Worm (Caenorhabditis elegans): ENCODE data around the gene ipla-3.

Gene ipla-3

DNA sequence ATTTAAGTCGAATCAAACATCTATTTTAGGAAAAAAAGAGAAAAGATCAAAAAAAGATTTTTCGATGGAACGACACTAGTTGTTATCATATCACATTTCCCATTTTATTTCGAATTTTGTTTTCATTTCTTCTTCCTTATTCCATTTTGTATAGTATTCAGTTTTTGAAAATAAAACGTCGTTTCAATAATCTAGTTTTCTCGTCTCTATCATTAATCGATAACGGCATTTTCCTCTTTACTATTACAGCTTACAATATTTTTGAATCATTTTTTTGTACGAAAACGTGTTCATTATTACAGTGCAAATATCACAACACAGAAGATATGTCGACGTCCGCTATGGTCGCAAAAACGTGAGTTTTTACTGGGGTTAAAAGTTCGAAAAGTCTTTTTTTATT lies 15.5 kb downstream of the ipla-3 start, which contains the start of gene Y44A6C.1:
Gene Y44A6C.1 (plus strand): TSS at position 301 of the 400 bp plus-strand sequence.
- TF ChIP-seq pha-4 (tag; optimal IDR thresholded peaks at IDR 0.05): no peak
- no peak for TF ChIP-seq F23B12.7 (tag; optimal IDR thresholded peaks at IDR 0.05; ENCODE audit: insufficient read depth)
- no peak for TF ChIP-seq rpc-1 (optimal IDR thresholded peaks at IDR 0.05)
- TF ChIP-seq rpc-1 (tag; optimal IDR thresholded peaks at IDR 0.05): no peak
- no peak for TF ChIP-seq aptf-3 (GFP tag; IDR thresholded peaks at IDR 0.05)
- no peak for TF ChIP-seq repo-1 (tag; optimal IDR thresholded peaks at IDR 0.05)
- TF ChIP-seq T07F8.4 (tag; optimal IDR thresholded peaks at IDR 0.05): no peak
- no peak for TF ChIP-seq lin-54 (GFP tag; optimal IDR thresholded peaks at IDR 0.05)
- no peak for TF ChIP-seq fkh-3 (tag; optimal IDR thresholded peaks at IDR 0.05)
- TF ChIP-seq zim-3 (tag; optimal IDR thresholded peaks at IDR 0.05): no peak
- no peak for TF ChIP-seq egrh-3 (GFP tag; IDR thresholded peaks at IDR 0.05)
- no peak for TF ChIP-seq hmg-20 (GFP tag; IDR thresholded peaks at IDR 0.05)

DNA sequence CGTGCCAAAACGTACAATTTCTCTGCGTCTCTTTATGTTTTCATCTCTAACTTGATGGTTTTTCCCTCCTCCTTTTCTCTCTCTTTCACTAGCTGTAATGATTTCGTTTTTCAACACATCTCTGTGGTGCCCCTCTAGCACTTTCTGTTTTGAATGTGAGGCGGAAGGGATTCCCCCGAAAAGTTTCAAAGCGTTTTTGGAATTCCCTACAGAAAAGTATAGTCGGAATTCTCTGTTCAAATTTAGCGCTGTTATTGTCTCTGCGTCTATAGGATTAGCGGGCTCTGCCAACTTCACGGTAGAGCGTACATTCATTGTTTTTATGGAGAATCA lies 16.1 kb downstream of the ipla-3 start:
- TF ChIP-seq hlh-12 (tag; optimal IDR thresholded peaks at IDR 0.05): no peak
- 0 out of 2 replicates have a peak, but pooled peaks have one; percentile 8 for TF ChIP-seq zfh-2 (GFP tag; conservative IDR thresholded peaks at IDR 0.05)
- peak; percentile 13 for TF ChIP-seq attf-5 (GFP tag; optimal IDR thresholded peaks at IDR 0.05)
- peak; percentile 26 for TF ChIP-seq K12H6.12 (tag; optimal IDR thresholded peaks at IDR 0.05)
- no peak for TF ChIP-seq atf-7 (tag; optimal IDR thresholded peaks at IDR 0.05)
- TF ChIP-seq K11D2.4 (GFP tag; IDR thresholded peaks at IDR 0.05): 0 out of 2 replicates have a peak, but pooled peaks have one; percentile 21
- 0 out of 2 replicates have a peak, but pooled peaks have one; percentile 21 for TF ChIP-seq cebp-1 (GFP tag; IDR thresholded peaks at IDR 0.05)
- peak; percentile 52 for TF ChIP-seq cebp-1 (tag; optimal IDR thresholded peaks at IDR 0.05)
- peak; percentile 46 for TF ChIP-seq ama-1 (optimal IDR thresholded peaks at IDR 0.05)
- TF ChIP-seq ama-1 (GFP tag; optimal IDR thresholded peaks at IDR 0.05): no peak

DNA sequence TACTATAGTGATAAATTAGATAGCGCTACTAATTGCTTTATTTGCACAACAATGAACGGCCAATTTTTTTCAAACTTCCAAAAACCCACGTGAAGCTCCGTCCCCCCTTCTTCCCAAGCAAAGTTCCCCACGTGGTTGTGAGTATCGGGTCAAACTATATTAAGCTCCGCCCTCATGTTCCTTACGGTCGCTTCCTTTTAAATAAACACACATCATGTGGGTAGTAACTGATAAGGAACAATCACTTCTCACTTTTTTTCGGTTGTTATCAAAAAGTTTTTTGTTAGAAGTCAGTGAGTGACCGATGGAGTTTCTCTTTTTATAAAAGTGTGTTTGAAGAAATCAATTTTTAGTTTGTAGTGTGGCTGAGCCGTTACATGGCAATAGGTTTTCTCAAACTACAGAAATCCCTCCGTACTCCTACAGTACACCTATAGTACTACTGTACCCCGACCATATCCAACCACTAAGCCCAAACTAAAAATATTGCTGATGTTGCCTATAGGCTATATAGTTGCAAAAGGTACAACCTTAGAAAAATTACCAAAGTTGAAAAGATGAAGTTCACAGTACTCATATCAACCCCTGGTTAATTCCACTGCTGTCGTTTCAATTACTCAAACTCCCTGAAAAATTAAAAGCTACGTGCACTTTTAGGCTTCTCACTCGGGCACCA lies 16.6 kb downstream of the ipla-3 start:
- TF ChIP-seq dpl-1 (GFP tag; optimal IDR thresholded peaks at IDR 0.05): no peak
- peak; percentile 5 for TF ChIP-seq unc-62 (GFP tag; optimal IDR thresholded peaks at IDR 0.05)
- 0 out of 2 replicates have a peak, but pooled peaks have one; percentile 7 for TF ChIP-seq pbrm-1 (GFP tag; IDR thresholded peaks at IDR 0.05)
- no peak for TF ChIP-seq ceh-91 (GFP tag; IDR thresholded peaks at IDR 0.05)
- TF ChIP-seq egl-44 (GFP tag; IDR thresholded peaks at IDR 0.05): peak; percentile 57; the same call in 1 of the 2 replicates
- no peak for TF ChIP-seq F55B11.4 (tag; optimal IDR thresholded peaks at IDR 0.05; ENCODE audit: borderline replicate concordance, insufficient read depth)
- TF ChIP-seq lag-1 (GFP tag; IDR thresholded peaks at IDR 0.05): no peak
- no peak for TF ChIP-seq madf-3 (GFP tag; IDR thresholded peaks at IDR 0.05)
- peak; percentile 81 for TF ChIP-seq pha-4 (tag; optimal IDR thresholded peaks at IDR 0.05)
- no peak for TF ChIP-seq chd-7 (tag; optimal IDR thresholded peaks at IDR 0.05)
- no peak for TF ChIP-seq egrh-3 (GFP tag; IDR thresholded peaks at IDR 0.05)
- peak; percentile 51 for TF ChIP-seq tbp1 (GFP tag; optimal IDR thresholded peaks at IDR 0.05)
- no peak for TF ChIP-seq ztf-18 (tag; optimal IDR thresholded peaks at IDR 0.05)
- TF ChIP-seq madf-8 (GFP tag; conservative IDR thresholded peaks at IDR 0.05): no peak
- TF ChIP-seq nhr-179 (tag; optimal IDR thresholded peaks at IDR 0.05): no peak
- 0 out of 2 replicates have a peak, but pooled peaks have one; percentile 19 for TF ChIP-seq cebp-1 (GFP tag; IDR thresholded peaks at IDR 0.05)
- TF ChIP-seq cebp-1 (tag; optimal IDR thresholded peaks at IDR 0.05): no peak
- TF ChIP-seq attf-5 (GFP tag; optimal IDR thresholded peaks at IDR 0.05): no peak
- no peak for TF ChIP-seq snpc-4 (GFP tag; optimal IDR thresholded peaks at IDR 0.05)
- peak in 1 of 4 experiments; percentile 6 for TF ChIP-seq snpc-4 (tag; optimal IDR thresholded peaks at IDR 0.05)
- no peak for TF ChIP-seq mcd-1 (GFP tag; IDR thresholded peaks at IDR 0.05)
- TF ChIP-seq let-607 (tag; optimal IDR thresholded peaks at IDR 0.05): peak in 1 of 2 experiments; percentile 11
- no peak for TF ChIP-seq ztf-3 (GFP tag; optimal IDR thresholded peaks at IDR 0.05)
- TF ChIP-seq madf-6 (GFP tag; IDR thresholded peaks at IDR 0.05): no peak
- peak; percentile 57 for TF ChIP-seq ztf-22 (GFP tag; optimal IDR thresholded peaks at IDR 0.05)
- peak; percentile 66 for TF ChIP-seq F23B12.7 (tag; optimal IDR thresholded peaks at IDR 0.05; ENCODE audit: insufficient read depth)
- TF ChIP-seq lir-1 (GFP tag; conservative IDR thresholded peaks at IDR 0.05): 0 out of 2 replicates have a peak, but pooled peaks have one; percentile 12
- no peak for TF ChIP-seq efl-1 (GFP tag; optimal IDR thresholded peaks at IDR 0.05)
- TF ChIP-seq F57A8.1 (GFP tag; optimal IDR thresholded peaks at IDR 0.05): no peak
- peak; percentile 58 for TF ChIP-seq F22D6.2 (tag; optimal IDR thresholded peaks at IDR 0.05)
